Fruit fly (Drosophila melanogaster): ENCODE data around the gene CG31975.

Gene CG31975

DNA sequence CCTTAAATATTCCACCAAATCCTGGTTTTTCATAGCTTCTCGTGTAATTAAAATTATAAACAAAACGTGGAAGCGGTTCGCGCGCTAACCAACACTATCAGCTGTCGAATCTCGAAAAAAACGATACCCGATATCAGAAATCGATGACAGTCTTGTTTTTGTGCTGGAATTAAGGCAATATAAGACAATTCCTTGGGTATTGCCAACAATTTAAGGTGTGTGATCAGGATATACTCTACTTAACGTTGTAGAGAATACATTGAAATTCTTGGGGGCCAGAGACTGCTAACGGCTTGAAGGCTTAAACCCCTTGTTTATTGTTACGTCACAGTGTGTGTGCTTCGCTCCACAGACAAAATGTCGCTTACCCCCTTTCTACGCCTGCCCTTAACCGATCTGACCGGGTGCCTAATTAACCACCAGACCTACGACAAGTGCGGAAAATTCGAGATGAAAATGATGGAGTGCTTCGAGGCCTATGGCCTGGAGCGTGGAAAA, 14.5 kb upstream of the CG31975 start, which contains the start of gene Pus10 (continued):
- TF ChIP-seq Oaz (GFP tag; IDR thresholded peaks at IDR 0.05), result no peak
- TF ChIP-seq Atf3 (GFP tag; optimal IDR thresholded peaks at IDR 0.05), result no peak
- no peak for TF ChIP-seq CG9215 (GFP tag; IDR thresholded peaks at IDR 0.05)
- TF ChIP-seq CG32532 (GFP tag; IDR thresholded peaks at IDR 0.05), result no peak
- no peak for TF ChIP-seq salm (tag; optimal IDR thresholded peaks at IDR 0.05)
- peak; percentile 27 for TF ChIP-seq Ets97D (GFP tag; optimal IDR thresholded peaks at IDR 0.05)
- TF ChIP-seq CG1792 (GFP tag; optimal IDR thresholded peaks at IDR 0.05), result no peak
- no peak for TF ChIP-seq yki (optimal IDR thresholded peaks at IDR 0.05)
- TF ChIP-seq Dip2 (GFP tag; IDR thresholded peaks at IDR 0.05), result no peak
- no peak for TF ChIP-seq exex (tag; optimal IDR thresholded peaks at IDR 0.05)
- TF ChIP-seq dysf (GFP tag; IDR thresholded peaks at IDR 0.05), result no peak
- TF ChIP-seq Awh (GFP tag; IDR thresholded peaks at IDR 0.05), result no peak
- no peak for TF ChIP-seq Ravus (GFP tag; IDR thresholded peaks at IDR 0.05)
- no peak for TF ChIP-seq MBD-R2 (GFP tag; IDR thresholded peaks at IDR 0.05)
- no peak for TF ChIP-seq otp (GFP tag; IDR thresholded peaks at IDR 0.05)
- TF ChIP-seq Doc3 (GFP tag; IDR thresholded peaks at IDR 0.05; ENCODE audit: partially characterized antibody), result no peak
- TF ChIP-seq Oli (tag; optimal IDR thresholded peaks at IDR 0.05), result no peak
- no peak for TF ChIP-seq GATAe (GFP tag; conservative IDR thresholded peaks at IDR 0.05)
- TF ChIP-seq Ptx1 (GFP tag; IDR thresholded peaks at IDR 0.05), result no peak
- TF ChIP-seq CG2202 (tag; optimal IDR thresholded peaks at IDR 0.05), result no peak
- no peak for TF ChIP-seq CG11398 (GFP tag; optimal IDR thresholded peaks at IDR 0.05)
- TF ChIP-seq Nf-YC (tag; optimal IDR thresholded peaks at IDR 0.05), result peak; percentile 1
- TF ChIP-seq ttk (GFP tag; IDR thresholded peaks at IDR 0.05), result no peak
- no peak for TF ChIP-seq CG3407 (GFP tag; optimal IDR thresholded peaks at IDR 0.05)
- no peak for TF ChIP-seq Xbp1 (GFP tag; optimal IDR thresholded peaks at IDR 0.05)
- TF ChIP-seq sd (tag; optimal IDR thresholded peaks at IDR 0.05), result no peak
- peak; percentile 82 for TF ChIP-seq dm (GFP tag; optimal IDR thresholded peaks at IDR 0.05)
- no peak for TF ChIP-seq CG7928 (GFP tag; optimal IDR thresholded peaks at IDR 0.05)
- TF ChIP-seq Hmx (GFP tag; optimal IDR thresholded peaks at IDR 0.05), result no peak
- TF ChIP-seq gsb-n (tag; optimal IDR thresholded peaks at IDR 0.05), result no peak
- TF ChIP-seq CG6254 (GFP tag; optimal IDR thresholded peaks at IDR 0.05), result no peak
- no peak for TF ChIP-seq danr (GFP tag; IDR thresholded peaks at IDR 0.05)
- no peak for TF ChIP-seq CG10979 (tag; optimal IDR thresholded peaks at IDR 0.05)
- TF ChIP-seq Dfd (GFP tag; optimal IDR thresholded peaks at IDR 0.05), result no peak
- TF ChIP-seq Ets65A (GFP tag), result no peak
- TF ChIP-seq CG3281 (GFP tag; optimal IDR thresholded peaks at IDR 0.05), result no peak
- TF ChIP-seq Sox102F (GFP tag; optimal IDR thresholded peaks at IDR 0.05), result no peak
- no peak for TF ChIP-seq CG31224 (GFP tag; IDR thresholded peaks at IDR 0.05)
- no peak for TF ChIP-seq CG17802 (tag; optimal IDR thresholded peaks at IDR 0.05)
- peak; percentile 13 for TF ChIP-seq ewg (GFP tag; optimal IDR thresholded peaks at IDR 0.05)
- TF ChIP-seq onecut (GFP tag; IDR thresholded peaks at IDR 0.05), result peak; percentile 14; the same call in 1 of the 2 replicates
- TF ChIP-seq nmo (GFP tag; optimal IDR thresholded peaks at IDR 0.05), result peak; percentile 6
- TF ChIP-seq ro (GFP tag; IDR thresholded peaks at IDR 0.05), result no peak

DNA sequence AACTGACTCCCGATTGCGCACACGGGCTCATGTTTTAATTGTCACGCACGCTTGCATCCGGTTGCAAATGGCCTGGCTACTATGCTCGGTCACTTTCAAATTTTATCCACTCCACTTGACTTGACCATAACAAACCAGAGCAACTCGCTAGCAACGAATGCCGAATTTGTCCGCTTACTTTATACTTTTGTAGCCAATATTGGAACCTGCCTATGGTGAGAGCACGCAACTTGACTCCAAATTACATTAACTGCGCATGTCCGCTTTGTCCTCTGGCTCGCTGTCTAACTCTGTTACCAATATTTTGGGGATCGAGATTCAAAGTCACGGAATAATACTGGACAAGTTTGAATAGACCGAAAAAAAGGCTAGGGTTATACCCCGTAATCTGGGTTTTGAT, 12.3 kb upstream of the CG31975 start, which contains the start of gene CG42399:
Gene CG42399, minus strand, starts transcription at position 159 of the 400 bp plus-strand sequence.
- TF ChIP-seq tin (GFP tag; optimal IDR thresholded peaks at IDR 0.05) (no peak), CG13894 (tag; optimal IDR thresholded peaks at IDR 0.05) (peak; percentile 23), E2f1 (GFP tag; IDR thresholded peaks at IDR 0.05) (no peak), chm (GFP tag; IDR thresholded peaks at IDR 0.05) (no peak), ash1 (GFP tag; optimal IDR thresholded peaks at IDR 0.05) (no peak), CG15514 (GFP tag; optimal IDR thresholded peaks at IDR 0.05) (peak; percentile 58), CG18619 (GFP tag; optimal IDR thresholded peaks at IDR 0.05) (no peak), Hmx (GFP tag; optimal IDR thresholded peaks at IDR 0.05) (no peak), ro (GFP tag; IDR thresholded peaks at IDR 0.05) (no peak), gsb (GFP tag; IDR thresholded peaks at IDR 0.05) (no peak), ewg (GFP tag; optimal IDR thresholded peaks at IDR 0.05) (peak; percentile 86), CG3995 (GFP tag; optimal IDR thresholded peaks at IDR 0.05) (peak; percentile 36), kni (GFP tag; optimal IDR thresholded peaks at IDR 0.05) (peak; percentile 25), H2.0 (GFP tag; IDR thresholded peaks at IDR 0.05) (no peak), CG9932 (GFP tag; IDR thresholded peaks at IDR 0.05) (no peak)
